Fruit fly (Drosophila melanogaster): Measurements from ENCODE around the gene Eig71Eg.

- TF ChIP-seq CG6163 (GFP tag; IDR thresholded peaks at IDR 0.05) (no peak), CG32006 (GFP tag; optimal IDR thresholded peaks at IDR 0.05) (no peak), CG6276 (GFP tag; optimal IDR thresholded peaks at IDR 0.05) (no peak), pdm3 (GFP tag; optimal IDR thresholded peaks at IDR 0.05) (no peak), CG8119 (GFP tag; IDR thresholded peaks at IDR 0.05) (no peak), achi (GFP tag; optimal IDR thresholded peaks at IDR 0.05) (no peak), Ets21C (GFP tag; optimal IDR thresholded peaks at IDR 0.05) (no peak), Met (GFP tag; optimal IDR thresholded peaks at IDR 0.05) (no peak), CG6792 (GFP tag; optimal IDR thresholded peaks at IDR 0.05) (no peak), svp (GFP tag) (no peak)
Measured at dm6 chr3L:15691968-15692367, 34.5 kb downstream of the Eig71Eg start, which contains the start of gene CG34451.
